Fruit fly (Drosophila melanogaster) whole organism, pupa: Measurements from ENCODE around the gene Vha16-2.

Source experiments
- CG12605 ChIP-seq: fragments of 200-800 bp; sonication (Bioruptor generic); IDR thresholded peaks from 2 replicates; pipeline ENCODE4 v1.3.6; 2022; ENCODE audit warnings: missing biosample characterization, missing genetic modification characterization
- CG13204 ChIP-seq: fragments of 200-800 bp; sonication (Bioruptor generic); optimal IDR thresholded peaks from 2 replicates; lab custom pipeline; 2018; ENCODE audit warnings: missing biosample characterization, mild to moderate bottlenecking, missing genetic modification characterization, moderate library complexity
- CG14655 ChIP-seq: fragments of 200-800 bp; sonication (Bioruptor generic); optimal IDR thresholded peaks from 3 replicates; lab custom pipeline; 2017; ENCODE audit warnings: mild to moderate bottlenecking, missing biosample characterization, missing genetic modification reagents, missing genetic modification characterization
- CG17806 ChIP-seq: fragments of 200-800 bp; sonication (Bioruptor generic); optimal IDR thresholded peaks from 2 replicates; lab custom pipeline; 2018; ENCODE audit warnings: missing biosample characterization, mild to moderate bottlenecking, missing genetic modification characterization, moderate library complexity
- CG34367 ChIP-seq: fragments of 200-800 bp; sonication (Bioruptor generic); optimal IDR thresholded peaks from 2 replicates; lab custom pipeline; 2018; ENCODE audit warnings: missing biosample characterization, mild to moderate bottlenecking, missing genetic modification characterization
- CG4496 ChIP-seq: fragments of 200-800 bp; sonication (Bioruptor generic); IDR thresholded peaks from 3 replicates; pipeline ENCODE4 v1.3.6; 2022; ENCODE audit warnings: missing biosample characterization, missing genetic modification characterization
- CG8301 ChIP-seq: fragments of 200-800 bp; sonication (Bioruptor generic); optimal IDR thresholded peaks from 2 replicates; lab custom pipeline; 2018; ENCODE audit warnings: missing biosample characterization, mild to moderate bottlenecking, missing genetic modification characterization
- EcR ChIP-seq: fragments of 200-800 bp; sonication (Bioruptor generic); optimal IDR thresholded peaks from 3 replicates; lab custom pipeline; 2019; ENCODE audit warnings: missing biosample characterization, missing genetic modification characterization, mild to moderate bottlenecking, moderate library complexity, missing genetic modification reagents
- Ets98B ChIP-seq: fragments of 200-800 bp; sonication (Bioruptor generic); IDR thresholded peaks from 2 replicates; pipeline ENCODE4 v1.3.6; 2022; ENCODE audit warnings: missing biosample characterization, missing genetic modification characterization
- Snoo ChIP-seq: fragments of 200-800 bp; sonication (Bioruptor generic); optimal IDR thresholded peaks from 3 replicates; lab custom pipeline; 2017; ENCODE audit warnings: missing biosample characterization, mild to moderate bottlenecking, missing genetic modification characterization, inconsistent platforms
- gl ChIP-seq: fragments of 200-800 bp; sonication (Bioruptor generic); optimal IDR thresholded peaks from 2 replicates; lab custom pipeline; 2018; ENCODE audit warnings: missing biosample characterization, mild to moderate bottlenecking, missing genetic modification characterization
- rn ChIP-seq: fragments of 200-800 bp; sonication (Bioruptor generic); IDR thresholded peaks from 2 replicates; pipeline ENCODE4 v1.3.6; 2022; ENCODE audit warnings: missing biosample characterization, missing genetic modification characterization

dm6 chr3L:11458370-11458769 lies 16.4 kb upstream of the Vha16-2 start, which contains the start of the genes CG12289 and CG7551:
- TF ChIP-seq CG4496 (no peak), CG34367 (tag; lab: Kevin White, UChicago) (no peak), Snoo (tag; lab: Kevin White, UChicago) (no peak), CG8301 (no peak), EcR (GFP tag; lab: Kevin White, UChicago) (no peak), CG13204 (no peak), gl (tag; lab: Kevin White, UChicago) (no peak), CG12605 (no peak), CG14655 (GFP tag; lab: Kevin White, UChicago) (no peak), CG17806 (tag; lab: Kevin White, UChicago) (no peak), Ets98B (no peak), rn (GFP tag; lab: Robert Waterston, UW) (no peak)
